Worm (Caenorhabditis elegans): ENCODE results near the gene H37A05.4.

H37A05.4 gene

ce11 chrV:13619752-13620151, 29.8 kb downstream of the H37A05.4 start, which contains the start of gene srd-11:
TSS of gene srd-11 (minus strand) at chrV:13619852.
- TF ChIP-seq F37B4.10 (GFP tag; IDR thresholded peaks at IDR 0.05), result no peak
- TF ChIP-seq akir-1 (GFP tag; optimal IDR thresholded peaks at IDR 0.05), result no peak
- TF ChIP-seq ceh-40 (GFP tag; IDR thresholded peaks at IDR 0.05), result no peak
- no peak for TF ChIP-seq ceh-27 (GFP tag; optimal IDR thresholded peaks at IDR 0.05)

- TF ChIP-seq lir-1 (GFP tag; conservative IDR thresholded peaks at IDR 0.05), result no peak
- TF ChIP-seq cebp-1 (GFP tag; IDR thresholded peaks at IDR 0.05), result no peak
- TF ChIP-seq cebp-1 (tag; optimal IDR thresholded peaks at IDR 0.05), result no peak
- TF ChIP-seq tlf-1 (GFP tag; optimal IDR thresholded peaks at IDR 0.05), result no peak
- no peak for TF ChIP-seq F33H1.4 (GFP tag; IDR thresholded peaks at IDR 0.05)
- no peak for TF ChIP-seq mel-28 (tag; optimal IDR thresholded peaks at IDR 0.05; ENCODE audit: borderline replicate concordance)
- no peak for TF ChIP-seq T07F8.4 (tag; optimal IDR thresholded peaks at IDR 0.05)
- TF ChIP-seq let-526 (GFP tag; IDR thresholded peaks at IDR 0.05), result no peak
- no peak for TF ChIP-seq lin-26 (GFP tag; IDR thresholded peaks at IDR 0.05)
- TF ChIP-seq him-1 (tag; optimal IDR thresholded peaks at IDR 0.05), result no peak
- TF ChIP-seq dpff-1 (tag; optimal IDR thresholded peaks at IDR 0.05), result no peak
- no peak for TF ChIP-seq aptf-2 (GFP tag; conservative IDR thresholded peaks at IDR 0.05)
- TF ChIP-seq snpc-1.3 (tag; optimal IDR thresholded peaks at IDR 0.05; ENCODE audit: insufficient read depth), result no peak
- TF ChIP-seq F57A8.1 (GFP tag; optimal IDR thresholded peaks at IDR 0.05), result no peak
Measured at ce11 chrV:13613870-13614269, 35.7 kb downstream of the H37A05.4 start, which contains the start of gene F53F4.7. TSS of gene F53F4.7 (minus strand) at chrV:13613970.

ce11 chrV:13611782-13612181, 37.8 kb downstream of the H37A05.4 start, which contains the start of gene spig-9:
TSS of gene spig-9 (minus strand) at chrV:13611882.
- TF ChIP-seq snpc-1.3 (tag; optimal IDR thresholded peaks at IDR 0.05; ENCODE audit: insufficient read depth) (no peak), lsy-27 (tag; optimal IDR thresholded peaks at IDR 0.05; ENCODE audit: borderline replicate concordance, insufficient read depth) (no peak), F37B4.10 (GFP tag; IDR thresholded peaks at IDR 0.05) (no peak), F23B12.7 (tag; optimal IDR thresholded peaks at IDR 0.05; ENCODE audit: insufficient read depth) (no peak), attf-6 (GFP tag; IDR thresholded peaks at IDR 0.05) (no peak), him-1 (tag; optimal IDR thresholded peaks at IDR 0.05) (no peak), hlh-26 (GFP tag; conservative IDR thresholded peaks at IDR 0.05) (no peak), Y53F4B.3 (GFP tag; IDR thresholded peaks at IDR 0.05) (no peak), Y79H2A.3 (GFP tag; conservative IDR thresholded peaks at IDR 0.05) (no peak), F52B5.7 (tag; optimal IDR thresholded peaks at IDR 0.05) (no peak), F57C9.4 (tag; optimal IDR thresholded peaks at IDR 0.05) (no peak), F22D6.2 (tag; optimal IDR thresholded peaks at IDR 0.05) (no peak), C06A6.2 (GFP tag; conservative IDR thresholded peaks at IDR 0.05) (no peak), ztf-28 (GFP tag; IDR thresholded peaks at IDR 0.05) (no peak), tlf-1 (GFP tag; optimal IDR thresholded peaks at IDR 0.05) (no peak), lin-35 (GFP tag; optimal IDR thresholded peaks at IDR 0.05) (no peak), ztf-18 (tag; optimal IDR thresholded peaks at IDR 0.05) (no peak), pha-4 (tag; optimal IDR thresholded peaks at IDR 0.05) (no peak), efl-1 (GFP tag; optimal IDR thresholded peaks at IDR 0.05) (no peak)

ce11 chrV:13609806-13610205, 39.8 kb downstream of the H37A05.4 start:
- TF ChIP-seq hmg-1.2 (GFP tag; IDR thresholded peaks at IDR 0.05), result peak; percentile 63
- TF ChIP-seq gei-17 (GFP tag; optimal IDR thresholded peaks at IDR 0.05), result no peak
